Worm (Caenorhabditis elegans): Measurements from ENCODE around the gene cest-8.

- TF ChIP-seq him-1 (tag; optimal IDR thresholded peaks at IDR 0.05) (no peak), dao-5 (tag; optimal IDR thresholded peaks at IDR 0.05) (no peak), W03F9.2 (tag; optimal IDR thresholded peaks at IDR 0.05) (no peak)
These were observed 7.7 kb downstream of the cest-8 start for ce11 chrX:12227130-12227529.
